Worm (Caenorhabditis elegans) whole organism, mixed stage, embryonic: ENCODE data around the gene Y39F10C.3.

Experiments
- elt-1 ChIP-seq: sonication (generic microtip); optimal IDR thresholded peaks from 2 replicates; lab custom pipeline; 2017; ENCODE audit warnings: missing genetic modification characterization, mild to moderate bottlenecking, missing compliant biosample characterization, antibody characterized with exemption, moderate library complexity, borderline replicate concordance; ENCODE audit not compliant: insufficient read depth
- elt-3 ChIP-seq: fragments of 150-350 bp; optimal IDR thresholded peaks from 2 replicates; lab custom pipeline; 2014; ENCODE audit warnings: missing biosample characterization, missing genetic modification characterization

ce11 chrII:675303-675702, 1.1 kb downstream of the Y39F10C.3 start, which contains the start of gene Y39F10C.1:
- TF ChIP-seq elt-1 (no peak), elt-3 (tag; lab: Kevin White, UChicago) (no peak)
